Worm (Caenorhabditis elegans) whole organism, L2 larva: Measurements from ENCODE around the gene fask-1.

Source experiments
- C34F6.9 ChIP-seq: fragments of 150-350 bp; optimal IDR thresholded peaks from 2 replicates; lab custom pipeline; 2014; ENCODE audit warnings: missing biosample characterization, missing genetic modification characterization
- F13H6.1 ChIP-seq: sonication (generic microtip); optimal IDR thresholded peaks from 2 replicates; lab custom pipeline; 2016; ENCODE audit warnings: missing genetic modification characterization, missing compliant biosample characterization
- R02D3.7 ChIP-seq: fragments of 150-350 bp; optimal IDR thresholded peaks from 2 replicates; lab custom pipeline; 2014; ENCODE audit warnings: missing biosample characterization, missing genetic modification characterization
- Y55F3AM.14 ChIP-seq: fragments of 200-800 bp; sonication (Bioruptor generic); optimal IDR thresholded peaks from 2 replicates; lab custom pipeline; 2018; ENCODE audit warnings: mild to moderate bottlenecking, missing genetic modification characterization, missing compliant biosample characterization
- ZK546.5 ChIP-seq: sonication (generic microtip); optimal IDR thresholded peaks from 2 replicates; lab custom pipeline; 2017; ENCODE audit warnings: missing biosample characterization, missing genetic modification characterization
- alr-1 ChIP-seq: fragments of 150-350 bp; optimal IDR thresholded peaks from 2 replicates; lab custom pipeline; 2014; ENCODE audit warnings: missing biosample characterization, missing genetic modification characterization
- ama-1 ChIP-seq: fragments of 150-350 bp; optimal IDR thresholded peaks from 2 replicates; lab custom pipeline; 2018; ENCODE audit warnings: inconsistent platforms
- blmp-1 ChIP-seq: sonication (generic microtip); optimal IDR thresholded peaks from 2 replicates; lab custom pipeline; 2017; ENCODE audit warnings: missing genetic modification characterization, mild to moderate bottlenecking, missing compliant biosample characterization, antibody characterized with exemption, moderate library complexity; ENCODE audit not compliant: insufficient read depth
- ceh-82 ChIP-seq: fragments of 150-350 bp; optimal IDR thresholded peaks from 2 replicates; lab custom pipeline; 2014; ENCODE audit warnings: missing biosample characterization, missing genetic modification characterization
- crh-2 ChIP-seq: sonication (generic microtip); optimal IDR thresholded peaks from 2 replicates; lab custom pipeline; 2017; ENCODE audit warnings: missing biosample characterization, missing genetic modification characterization
- dmd-4 ChIP-seq: sonication (generic microtip); optimal IDR thresholded peaks from 2 replicates; lab custom pipeline; 2017; ENCODE audit warnings: missing biosample characterization, missing genetic modification characterization
- egl-27 ChIP-seq: sonication (generic microtip); optimal IDR thresholded peaks from 3 replicates; lab custom pipeline; 2017; ENCODE audit warnings: missing biosample characterization, missing genetic modification reagents, missing genetic modification characterization
- elt-3 ChIP-seq: sonication (generic microtip); optimal IDR thresholded peaks from 2 replicates; lab custom pipeline; 2017; ENCODE audit warnings: missing biosample characterization, missing genetic modification characterization
- fos-1 ChIP-seq: fragments of 150-350 bp; optimal IDR thresholded peaks from 2 replicates; lab custom pipeline; 2014; ENCODE audit warnings: missing biosample characterization, missing genetic modification characterization
- lin-13 ChIP-seq: fragments of 150-350 bp; optimal IDR thresholded peaks from 2 replicates; lab custom pipeline; 2014; ENCODE audit warnings: missing biosample characterization, missing genetic modification reagents, missing genetic modification characterization
- lin-39 ChIP-seq: fragments of 150-350 bp; optimal IDR thresholded peaks from 2 replicates; lab custom pipeline; 2014; ENCODE audit warnings: missing biosample characterization, missing genetic modification reagents, missing genetic modification characterization
- lsy-2 ChIP-seq, 2 experiments: fragments of 150-350 bp in 1 of 2; sonication (generic microtip) in 1 of 2; optimal IDR thresholded peaks; 2 replicates each; lab custom pipeline; 2014 to 2017; ENCODE audit warnings: missing biosample characterization in 2 of 2, missing genetic modification characterization in 2 of 2
- mab-5 ChIP-seq: fragments of 150-350 bp; optimal IDR thresholded peaks from 2 replicates; lab custom pipeline; 2014; ENCODE audit warnings: missing biosample characterization, missing genetic modification characterization
- mbf-1 ChIP-seq: sonication (generic microtip); optimal IDR thresholded peaks from 2 replicates; lab custom pipeline; 2017; ENCODE audit warnings: missing biosample characterization, missing genetic modification characterization
- mdl-1 ChIP-seq, 2 experiments: fragments of 150-350 bp in 1 of 2; sonication (generic microtip) in 1 of 2; optimal IDR thresholded peaks; 2 replicates each; lab custom pipeline; 2017; ENCODE audit warnings: missing biosample characterization in 2 of 2, missing genetic modification characterization in 2 of 2
- nhr-10 ChIP-seq: sonication (generic microtip); optimal IDR thresholded peaks from 2 replicates; lab custom pipeline; 2017; ENCODE audit warnings: missing biosample characterization, missing genetic modification characterization
- nhr-11 ChIP-seq: fragments of 150-350 bp; optimal IDR thresholded peaks from 2 replicates; lab custom pipeline; 2014; ENCODE audit warnings: missing biosample characterization, missing genetic modification characterization
- nhr-12 ChIP-seq: fragments of 150-350 bp; optimal IDR thresholded peaks from 2 replicates; lab custom pipeline; 2014; ENCODE audit warnings: missing biosample characterization, missing genetic modification characterization
- nhr-129 ChIP-seq: fragments of 150-350 bp; optimal IDR thresholded peaks from 2 replicates; lab custom pipeline; 2014; ENCODE audit warnings: missing biosample characterization, missing genetic modification characterization
- nhr-21 ChIP-seq: fragments of 150-350 bp; optimal IDR thresholded peaks from 2 replicates; lab custom pipeline; 2014; ENCODE audit warnings: missing biosample characterization, missing genetic modification characterization
- nhr-23 ChIP-seq: fragments of 150-350 bp; optimal IDR thresholded peaks from 2 replicates; lab custom pipeline; 2014; ENCODE audit warnings: missing biosample characterization, missing genetic modification reagents, missing genetic modification characterization
- nhr-25 ChIP-seq: fragments of 150-350 bp; sonication (generic microtip); optimal IDR thresholded peaks from 3 replicates; lab custom pipeline; 2014; ENCODE audit warnings: missing biosample characterization, missing genetic modification characterization
- nhr-6 ChIP-seq: fragments of 150-350 bp; optimal IDR thresholded peaks from 2 replicates; lab custom pipeline; 2014; ENCODE audit warnings: missing biosample characterization, missing genetic modification characterization
- peb-1 ChIP-seq: fragments of 150-350 bp; optimal IDR thresholded peaks from 2 replicates; lab custom pipeline; 2014; ENCODE audit warnings: missing biosample characterization, missing genetic modification characterization
- sem-4 ChIP-seq: fragments of 150-350 bp; optimal IDR thresholded peaks from 2 replicates; lab custom pipeline; 2014; ENCODE audit warnings: missing biosample characterization, missing genetic modification reagents, missing genetic modification characterization
- sma-3 ChIP-seq: sonication (generic microtip); optimal IDR thresholded peaks from 2 replicates; lab custom pipeline; 2016; ENCODE audit warnings: missing genetic modification reagents, missing genetic modification characterization, missing compliant biosample characterization
- snpc-4 ChIP-seq: fragments of 150-350 bp; optimal IDR thresholded peaks from 2 replicates; lab custom pipeline; 2014; ENCODE audit warnings: missing biosample characterization, missing genetic modification characterization
- unc-39 ChIP-seq: fragments of 150-350 bp; optimal IDR thresholded peaks from 2 replicates; lab custom pipeline; 2014; ENCODE audit warnings: missing biosample characterization, missing genetic modification characterization
- unc-55 ChIP-seq: fragments of 150-350 bp; sonication (generic microtip); optimal IDR thresholded peaks from 3 replicates; lab custom pipeline; 2014; ENCODE audit warnings: missing biosample characterization, missing genetic modification reagents, missing genetic modification characterization
- unc-62 ChIP-seq: fragments of 150-350 bp; optimal IDR thresholded peaks from 2 replicates; lab custom pipeline; 2014; ENCODE audit warnings: missing biosample characterization, missing genetic modification reagents, missing genetic modification characterization
- ztf-11 ChIP-seq: sonication (generic microtip); optimal IDR thresholded peaks from 2 replicates; lab custom pipeline; 2017; ENCODE audit warnings: missing biosample characterization, missing genetic modification characterization
- ztf-4 ChIP-seq: fragments of 150-350 bp; optimal IDR thresholded peaks from 2 replicates; lab custom pipeline; 2014; ENCODE audit warnings: missing biosample characterization, missing genetic modification characterization

fask-1 gene

DNA sequence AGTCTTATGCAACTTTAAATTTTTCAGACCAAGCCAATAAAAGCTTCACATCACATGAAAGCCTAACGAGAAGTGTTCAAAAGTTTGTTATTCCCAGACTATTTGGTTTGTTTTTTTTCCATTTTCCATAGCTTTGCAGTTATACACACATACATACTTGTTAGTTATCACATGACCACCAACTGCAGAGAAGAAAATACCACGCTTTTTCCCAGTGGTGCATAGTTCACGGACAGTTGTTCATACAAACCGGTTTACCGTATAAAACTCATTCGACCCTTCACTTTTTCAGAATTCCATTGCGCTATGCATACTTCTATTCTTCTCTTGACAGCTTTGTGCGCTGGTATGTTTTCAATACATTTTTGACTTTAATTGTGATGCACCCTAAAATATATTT lies 36.8 kb upstream of the fask-1 start, which contains the start of gene scl-5:
Gene scl-5, plus strand, starts transcription at position 301 of the 400 bp plus-strand sequence.
- TF ChIP-seq nhr-23 (tag; lab: Kevin White, UChicago) = no peak
- no peak for TF ChIP-seq ztf-4
- TF ChIP-seq sma-3 (GFP tag; lab: Kevin White, UChicago) = no peak
- TF ChIP-seq lin-13 = no peak
- no peak for TF ChIP-seq R02D3.7

DNA sequence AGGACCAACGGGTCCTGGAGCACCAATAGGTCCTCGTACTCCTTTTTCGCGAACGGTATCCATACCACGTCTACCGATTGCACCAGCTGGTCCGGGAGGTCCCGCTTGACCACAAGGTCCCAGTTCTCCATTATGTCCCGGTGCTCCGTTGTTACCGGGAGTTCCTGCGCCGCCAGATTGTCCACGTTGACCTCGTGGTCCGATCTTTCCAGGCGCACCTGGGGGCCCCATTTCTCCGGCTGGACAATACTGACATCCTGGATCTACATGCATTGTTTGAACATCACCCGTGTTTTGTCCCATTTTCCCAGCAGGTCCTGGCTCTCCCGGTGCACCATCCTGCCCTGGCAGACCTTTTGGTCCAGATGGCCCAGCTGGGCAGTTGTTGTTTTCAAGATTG lies 34.5 kb upstream of the fask-1 start:
- TF ChIP-seq lsy-2 (tag; optimal IDR thresholded peaks at IDR 0.05; lab: Kevin White, UChicago) (no peak), Y55F3AM.14 (GFP tag; lab: Kevin White, UChicago) (no peak), ztf-11 (tag; lab: Kevin White, UChicago) (no peak), ZK546.5 (no peak), ceh-82 (tag; lab: Kevin White, UChicago) (no peak), nhr-21 (tag; lab: Kevin White, UChicago) (no peak), F13H6.1 (no peak)

DNA sequence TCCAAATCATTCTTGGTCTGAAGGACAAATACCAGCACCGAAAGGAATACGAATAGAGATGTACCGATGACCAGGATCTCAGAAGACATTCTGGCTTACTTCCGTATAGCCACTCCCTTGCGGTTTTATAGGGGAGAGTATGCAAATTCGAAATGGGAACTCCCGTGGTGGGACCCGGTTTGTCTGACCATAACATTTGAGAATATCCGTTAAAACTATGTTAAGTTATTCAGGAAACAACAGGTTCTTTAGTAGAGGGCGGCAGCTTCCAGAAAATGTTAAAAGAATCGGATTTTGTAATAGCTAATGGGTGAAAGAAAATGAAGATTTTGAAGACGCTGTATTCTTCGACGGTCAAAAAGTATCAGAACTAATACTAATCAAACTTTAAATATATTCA lies 33.3 kb upstream of the fask-1 start, which contains the start of gene col-131:
Gene col-131, minus strand, starts transcription at position 101 of the 400 bp plus-strand sequence.
- TF ChIP-seq C34F6.9 (no peak), lsy-2 (tag; optimal IDR thresholded peaks at IDR 0.05; lab: Kevin White, UChicago) (no peak), unc-62 (GFP tag; lab: Kevin White, UChicago) (no peak), nhr-129 (no peak), blmp-1 (tag; lab: Kevin White, UChicago) (no peak), mdl-1 (tag; optimal IDR thresholded peaks at IDR 0.05; lab: Kevin White, UChicago) (no peak), nhr-12 (tag; lab: Kevin White, UChicago) (no peak), nhr-11 (no peak), elt-3 (tag; lab: Kevin White, UChicago) (no peak), peb-1 (tag; lab: Kevin White, UChicago) (no peak), ama-1 (no peak), unc-55 (GFP tag; lab: Kevin White, UChicago) (no peak), Y55F3AM.14 (GFP tag; lab: Kevin White, UChicago) (no peak), unc-39 (tag; lab: Kevin White, UChicago) (no peak), nhr-6 (tag; lab: Kevin White, UChicago) (no peak), mab-5 (no peak), mbf-1 (tag; lab: Kevin White, UChicago) (no peak), lin-39 (tag; lab: Kevin White, UChicago) (no peak)

DNA sequence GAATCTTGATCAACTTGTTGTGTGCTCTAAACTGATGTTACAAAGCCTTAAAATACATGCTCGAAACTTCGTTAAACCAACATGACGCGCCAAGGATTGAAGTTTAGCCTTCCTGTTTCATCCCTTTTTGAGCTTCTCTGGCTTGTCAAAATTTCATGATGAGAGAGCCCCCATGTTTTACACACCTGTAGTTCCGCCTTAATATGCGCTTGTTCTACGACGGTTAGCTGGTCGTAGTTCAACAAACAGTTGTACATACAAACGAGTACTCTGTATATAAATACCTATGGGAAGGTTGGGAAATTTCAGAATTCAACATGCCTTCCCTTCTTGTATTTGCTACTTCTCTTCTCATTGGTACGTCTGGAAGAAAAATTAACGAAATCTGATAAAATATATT lies 32.1 kb upstream of the fask-1 start, which contains the start of gene scl-6:
Gene scl-6, plus strand, starts transcription at position 301 of the 400 bp plus-strand sequence.
- TF ChIP-seq R02D3.7 (no peak), nhr-11 (no peak), nhr-12 (tag; lab: Kevin White, UChicago) (no peak), lin-39 (tag; lab: Kevin White, UChicago) (no peak), nhr-23 (tag; lab: Kevin White, UChicago) (no peak), mdl-1 (tag; optimal IDR thresholded peaks at IDR 0.05; lab: Kevin White, UChicago) (no peak), fos-1 (tag; lab: Kevin White, UChicago) (no peak), dmd-4 (tag; lab: Kevin White, UChicago) (no peak), C34F6.9 (no peak), Y55F3AM.14 (GFP tag; lab: Kevin White, UChicago) (no peak), unc-62 (GFP tag; lab: Kevin White, UChicago) (no peak), ztf-4 (no peak), mab-5 (no peak), unc-39 (tag; lab: Kevin White, UChicago) (no peak), alr-1 (tag; lab: Kevin White, UChicago) (no peak), sem-4 (tag; lab: Kevin White, UChicago) (no peak), elt-3 (tag; lab: Kevin White, UChicago) (no peak), crh-2 (no peak)

DNA sequence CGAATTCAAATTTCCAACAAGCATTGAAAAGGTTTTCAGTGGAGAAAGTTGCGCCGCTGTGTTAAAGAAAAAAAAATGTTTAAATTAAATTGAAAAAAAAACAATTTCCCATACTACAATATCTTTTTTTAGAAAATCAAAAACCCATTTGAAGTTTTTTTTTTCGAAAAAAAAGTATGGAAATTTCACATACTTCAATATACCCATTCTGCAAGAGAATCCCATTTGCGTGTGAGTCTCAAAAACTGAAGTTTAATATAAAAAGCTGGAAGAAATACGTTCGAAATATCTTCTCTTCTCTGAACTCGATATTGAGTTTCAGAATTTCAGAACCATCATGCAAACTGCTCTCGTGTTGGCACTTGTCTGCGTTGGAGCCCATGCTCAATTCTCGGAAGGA lies 30.4 kb upstream of the fask-1 start, which contains the start of gene scl-7:
Gene scl-7, plus strand, starts transcription at position 301 of the 400 bp plus-strand sequence.
- TF ChIP-seq nhr-12 (tag; lab: Kevin White, UChicago) = no peak
- no peak for TF ChIP-seq nhr-10 (tag; lab: Kevin White, UChicago)
- TF ChIP-seq snpc-4 (tag; lab: Kevin White, UChicago) = no peak
- no peak for TF ChIP-seq blmp-1 (tag; lab: Kevin White, UChicago)
- no peak for TF ChIP-seq mab-5
- TF ChIP-seq nhr-25 (tag; lab: Kevin White, UChicago) = no peak
- TF ChIP-seq egl-27 (tag; lab: Kevin White, UChicago) = no peak
- TF ChIP-seq nhr-23 (tag; lab: Kevin White, UChicago) = no peak
- TF ChIP-seq fos-1 (tag; lab: Kevin White, UChicago) = no peak
- TF ChIP-seq ZK546.5 = no peak
- TF ChIP-seq dmd-4 (tag; lab: Kevin White, UChicago) = no peak
